Worm (Caenorhabditis elegans) whole organism, mixed stage, embryonic: ENCODE data around the gene srz-82.

Experiments
- ceh-43 ChIP-seq: fragments of 200-800 bp; sonication (Bioruptor generic); optimal IDR thresholded peaks from 2 replicates; lab custom pipeline; 2018; ENCODE audit warnings: mild to moderate bottlenecking, missing genetic modification characterization, moderate library complexity, missing compliant biosample characterization
- ces-1 ChIP-seq: fragments of 150-350 bp; optimal IDR thresholded peaks from 2 replicates; lab custom pipeline; 2014; ENCODE audit warnings: missing biosample characterization, missing genetic modification reagents, missing genetic modification characterization
- nhr-12 ChIP-seq: fragments of 150-350 bp; optimal IDR thresholded peaks from 2 replicates; lab custom pipeline; 2014; ENCODE audit warnings: missing biosample characterization, missing genetic modification characterization
- nhr-28 ChIP-seq: fragments of 150-350 bp; optimal IDR thresholded peaks from 2 replicates; lab custom pipeline; 2014; ENCODE audit warnings: missing biosample characterization, missing genetic modification characterization
- nhr-76 ChIP-seq: sonication (generic microtip); optimal IDR thresholded peaks from 2 replicates; lab custom pipeline; 2017; ENCODE audit warnings: missing biosample characterization, missing genetic modification characterization
- unc-62 ChIP-seq: fragments of 150-350 bp; optimal IDR thresholded peaks from 2 replicates; lab custom pipeline; 2014; ENCODE audit warnings: missing biosample characterization, missing genetic modification reagents, missing genetic modification characterization
- ztf-11 ChIP-seq: fragments of 150-350 bp; optimal IDR thresholded peaks from 2 replicates; lab custom pipeline; 2014; ENCODE audit warnings: missing biosample characterization, missing genetic modification characterization

ce11 chrIV:3524584-3525020 lies 41.9 kb downstream of the srz-82 start:
- TF ChIP-seq ceh-43 (GFP tag; lab: Kevin White, UChicago) (peak; percentile 75), nhr-76 (no peak), nhr-12 (tag; lab: Kevin White, UChicago) (no peak), ces-1 (GFP tag; lab: Kevin White, UChicago) (no peak), unc-62 (GFP tag; lab: Kevin White, UChicago) (peak; percentile 17), nhr-28 (tag; lab: Kevin White, UChicago) (peak; percentile 5), ztf-11 (tag; lab: Kevin White, UChicago) (no peak)
